Fruit fly (Drosophila melanogaster) whole organism, wandering third instar larva: ENCODE results near the gene CG6026.

Experiments used
- fru ChIP-seq: fragments of 200-800 bp; sonication (Bioruptor generic); optimal IDR thresholded peaks from 3 replicates; lab custom pipeline; 2016; ENCODE audit warnings: missing biosample characterization, mild to moderate bottlenecking, missing genetic modification characterization
- lola ChIP-seq: fragments of >200 bp; optimal IDR thresholded peaks from 2 replicates; lab custom pipeline; 2017; ENCODE audit warnings: missing biosample characterization, missing genetic modification characterization

DNA sequence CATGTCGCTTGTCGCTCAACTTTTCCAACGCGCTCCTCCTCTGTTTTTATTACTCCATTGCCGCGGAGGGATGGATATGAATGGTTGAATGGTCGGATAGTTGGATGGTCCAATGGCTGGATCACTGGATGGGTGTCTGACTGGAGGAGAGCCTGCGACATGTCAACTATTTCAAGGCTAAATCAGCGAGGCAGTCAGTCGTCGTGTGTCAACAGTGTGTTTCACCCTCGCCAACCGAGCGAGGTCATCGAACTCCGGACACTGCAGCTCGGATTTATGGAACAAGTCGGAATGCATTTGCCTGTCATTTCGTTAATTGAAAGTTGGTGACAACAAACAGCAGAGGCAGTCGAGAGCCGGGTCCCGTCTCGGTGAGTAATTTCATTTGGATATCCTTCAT is 38.6 kb downstream of the CG6026 start:
- no peak for TF ChIP-seq fru (GFP tag; lab: Kevin White, UChicago)
- TF ChIP-seq lola (GFP tag; lab: Kevin White, UChicago), result no peak
